Worm (Caenorhabditis elegans): ENCODE results near the gene F46C3.7.

DNA sequence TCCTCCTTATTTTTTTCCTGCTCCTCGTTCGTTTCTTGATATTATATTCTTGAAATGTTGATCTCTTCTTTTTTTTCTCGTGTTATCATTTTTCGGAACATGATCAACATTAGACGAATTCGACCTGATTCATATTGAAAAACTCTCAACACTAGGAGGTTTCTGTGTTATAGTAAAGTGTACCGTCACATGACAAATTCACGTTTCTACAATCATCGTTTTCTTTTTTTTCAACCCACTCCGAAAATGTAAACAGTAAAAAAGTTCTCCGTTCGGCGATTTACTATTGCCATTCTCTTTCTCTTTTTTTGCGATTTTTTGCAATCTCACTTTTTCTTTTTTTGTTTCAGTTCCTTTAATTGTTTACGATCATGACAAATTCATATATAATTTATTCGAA, 31.6 kb downstream of the F46C3.7 start:
- no peak for TF ChIP-seq him-1 (tag; optimal IDR thresholded peaks at IDR 0.05)
- no peak for TF ChIP-seq W03F9.2 (tag; optimal IDR thresholded peaks at IDR 0.05)
